Fruit fly (Drosophila melanogaster): ENCODE measurements around the gene aub.

The aub gene

DNA sequence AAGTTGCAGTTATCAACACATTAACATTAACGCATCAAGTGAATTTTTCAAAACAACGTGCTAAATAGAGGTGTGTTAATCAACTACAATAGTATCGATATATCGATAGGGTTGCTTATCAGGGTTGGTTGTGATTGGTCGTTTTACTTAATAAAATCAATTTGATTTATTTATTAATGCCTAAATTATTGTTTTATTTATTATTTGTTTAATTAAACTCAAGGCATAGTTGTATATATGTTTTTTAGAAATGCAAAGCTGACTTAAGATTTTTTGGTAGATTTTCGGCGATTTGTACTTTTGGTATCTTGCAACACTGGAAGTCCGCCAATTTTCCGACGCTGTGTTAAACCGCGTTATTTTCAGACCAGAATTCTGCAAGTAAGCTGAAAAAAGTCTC is 9.7 kb upstream of the aub start, which contains the start of the genes Art8 and dUTPase (continued):
- no peak for TF ChIP-seq abd-A (tag; optimal IDR thresholded peaks at IDR 0.05)
- no peak for TF ChIP-seq br (optimal IDR thresholded peaks at IDR 0.05)
- peak; percentile 42; the same call in 1 of the 2 replicates for TF ChIP-seq E2f1 (GFP tag; IDR thresholded peaks at IDR 0.05)
- peak; percentile 47; the same call in 1 of the 2 replicates for TF ChIP-seq CG31224 (GFP tag; IDR thresholded peaks at IDR 0.05)
- peak; percentile 87 for TF ChIP-seq CG30403 (GFP tag; optimal IDR thresholded peaks at IDR 0.05)
- peak; percentile 73 for TF ChIP-seq CG30020 (tag; optimal IDR thresholded peaks at IDR 0.05)
- TF ChIP-seq sim (GFP tag; IDR thresholded peaks at IDR 0.05), result no peak
- TF ChIP-seq Bteb2 (GFP tag; optimal IDR thresholded peaks at IDR 0.05), result peak; percentile 45
- TF ChIP-seq CG17186 (GFP tag; optimal IDR thresholded peaks at IDR 0.05), result peak; percentile 51
- no peak for TF ChIP-seq CG11093 (GFP tag; IDR thresholded peaks at IDR 0.05)
- peak; percentile 82 for TF ChIP-seq CG6791 (GFP tag; IDR thresholded peaks at IDR 0.05; ENCODE audit: partially characterized antibody)
- no peak for TF ChIP-seq sd (tag; optimal IDR thresholded peaks at IDR 0.05)
- TF ChIP-seq Abd-B (GFP tag; optimal IDR thresholded peaks at IDR 0.05), result no peak
- no peak for TF ChIP-seq zf30C (GFP tag; optimal IDR thresholded peaks at IDR 0.05)
- TF ChIP-seq sens-2 (GFP tag; IDR thresholded peaks at IDR 0.05), result no peak
- no peak for TF ChIP-seq dati (GFP tag; IDR thresholded peaks at IDR 0.05)
- no peak for TF ChIP-seq en (GFP tag; optimal IDR thresholded peaks at IDR 0.05)
- peak; percentile 23; the same call in 1 of the 2 replicates for TF ChIP-seq CG10959 (GFP tag; IDR thresholded peaks at IDR 0.05)
- peak; percentile 62 for TF ChIP-seq Taf1 (GFP tag; IDR thresholded peaks at IDR 0.05)
- TF ChIP-seq CG2116 (GFP tag; optimal IDR thresholded peaks at IDR 0.05), result peak; percentile 98
- TF ChIP-seq gcm2 (GFP tag; optimal IDR thresholded peaks at IDR 0.05), result no peak
- peak; percentile 75 for TF ChIP-seq unpg (GFP tag; optimal IDR thresholded peaks at IDR 0.05)
- no peak for TF ChIP-seq disco-r (GFP tag; optimal IDR thresholded peaks at IDR 0.05)
- TF ChIP-seq CG6689 (GFP tag; IDR thresholded peaks at IDR 0.05), result peak; percentile 56
- no peak for TF ChIP-seq Drgx (GFP tag; IDR thresholded peaks at IDR 0.05)
- peak; percentile 73 for TF ChIP-seq Fer1 (GFP tag; optimal IDR thresholded peaks at IDR 0.05)
- TF ChIP-seq btn (GFP tag; optimal IDR thresholded peaks at IDR 0.05), result no peak
- TF ChIP-seq CG7271 (tag; optimal IDR thresholded peaks at IDR 0.05), result peak; percentile 73
- peak; percentile 82 for TF ChIP-seq zen (tag; optimal IDR thresholded peaks at IDR 0.05)
- TF ChIP-seq Oaz (GFP tag; IDR thresholded peaks at IDR 0.05), result peak; percentile 33; the same call in 1 of the 2 replicates
- no peak for TF ChIP-seq bowl (GFP tag; IDR thresholded peaks at IDR 0.05)
- TF ChIP-seq CG14050 (GFP tag; IDR thresholded peaks at IDR 0.05), result 0 out of 3 replicates have a peak, but pooled peaks have one; percentile 25
- no peak for TF ChIP-seq CG15073 (GFP tag; optimal IDR thresholded peaks at IDR 0.05)
- peak; percentile 84 for TF ChIP-seq row (GFP tag; IDR thresholded peaks at IDR 0.05)
- TF ChIP-seq D19B (GFP tag; optimal IDR thresholded peaks at IDR 0.05), result peak; percentile 4
- TF ChIP-seq Hr78 (GFP tag; optimal IDR thresholded peaks at IDR 0.05), result no peak
- peak; percentile 75 for TF ChIP-seq Sox102F (GFP tag; optimal IDR thresholded peaks at IDR 0.05)
- peak; percentile 5 for TF ChIP-seq CG15011 (GFP tag; optimal IDR thresholded peaks at IDR 0.05)
- TF ChIP-seq CG14860 (GFP tag; IDR thresholded peaks at IDR 0.05; ENCODE audit: partially characterized antibody), result peak; percentile 77
- TF ChIP-seq Dp (GFP tag; optimal IDR thresholded peaks at IDR 0.05), result peak; percentile 82
- no peak; the same call in 2 of the 3 replicates for TF ChIP-seq Mrtf (GFP tag; IDR thresholded peaks at IDR 0.05)
- no peak for TF ChIP-seq scrt (GFP tag; optimal IDR thresholded peaks at IDR 0.05)
- peak; percentile 76 for TF ChIP-seq az2 (GFP tag; optimal IDR thresholded peaks at IDR 0.05)
- peak; percentile 78 for TF ChIP-seq PHDP (tag; optimal IDR thresholded peaks at IDR 0.05)
- peak; percentile 65 for TF ChIP-seq CG11247 (GFP tag; IDR thresholded peaks at IDR 0.05)
- peak; percentile 52; the same call in 1 of the 2 replicates for TF ChIP-seq CG4404 (GFP tag; IDR thresholded peaks at IDR 0.05)
- TF ChIP-seq CG18011 (GFP tag; optimal IDR thresholded peaks at IDR 0.05), result peak; percentile 69
- TF ChIP-seq bsh (GFP tag; optimal IDR thresholded peaks at IDR 0.05), result peak in 1 of 2 experiments; percentile 70
- no peak for TF ChIP-seq CG17912 (GFP tag; optimal IDR thresholded peaks at IDR 0.05)
- no peak for TF ChIP-seq CG12236 (GFP tag; optimal IDR thresholded peaks at IDR 0.05)
- peak; percentile 75 for TF ChIP-seq Hr3 (GFP tag; optimal IDR thresholded peaks at IDR 0.05)

All from whole organism, embryonic.